Worm (Caenorhabditis elegans): ENCODE measurements around the gene mvk-1.
A peak's percentile ranks its signal among the peaks of the same experiment; 100 is the strongest.

mvk-1 gene

ce11 chrIII:6137431-6137830, 1.4 kb upstream of the mvk-1 start (continued):
- TF ChIP-seq K12H6.12 (tag; optimal IDR thresholded peaks at IDR 0.05): peak; percentile 64
- TF ChIP-seq madf-10 (tag; optimal IDR thresholded peaks at IDR 0.05): peak; percentile 43
- peak; percentile 17; the same call in 1 of the 2 replicates for TF ChIP-seq mcd-1 (GFP tag; IDR thresholded peaks at IDR 0.05)
- peak; percentile 69 for TF ChIP-seq chd-7 (tag; optimal IDR thresholded peaks at IDR 0.05)
- no peak for TF ChIP-seq attf-6 (GFP tag; IDR thresholded peaks at IDR 0.05)
- no peak for TF ChIP-seq nfya-1 (tag; optimal IDR thresholded peaks at IDR 0.05; ENCODE audit: borderline replicate concordance, insufficient read depth)
- TF ChIP-seq akir-1 (GFP tag; optimal IDR thresholded peaks at IDR 0.05): no peak
- no peak for TF ChIP-seq T26A5.8 (tag; optimal IDR thresholded peaks at IDR 0.05)
- TF ChIP-seq hmg-1.2 (GFP tag; IDR thresholded peaks at IDR 0.05): peak; percentile 40; the same call in 1 of the 2 replicates
- TF ChIP-seq lsy-27 (tag; optimal IDR thresholded peaks at IDR 0.05; ENCODE audit: borderline replicate concordance, insufficient read depth): no peak
- TF ChIP-seq nfyb-1 (GFP tag; IDR thresholded peaks at IDR 0.05): peak; percentile 61; the same call in 1 of the 2 replicates
- TF ChIP-seq ztf-26 (tag; optimal IDR thresholded peaks at IDR 0.05): no peak
- TF ChIP-seq nhr-90 (tag; optimal IDR thresholded peaks at IDR 0.05): no peak
- no peak for TF ChIP-seq ekl-4 (GFP tag; IDR thresholded peaks at IDR 0.05)
- no peak for TF ChIP-seq B0035.1 (tag; optimal IDR thresholded peaks at IDR 0.05)
- peak; percentile 36 for TF ChIP-seq atf-7 (tag; optimal IDR thresholded peaks at IDR 0.05)
- no peak for TF ChIP-seq sptf-2 (GFP tag; optimal IDR thresholded peaks at IDR 0.05)
- no peak for TF ChIP-seq rcor-1 (GFP tag; IDR thresholded peaks at IDR 0.05)

- no peak for TF ChIP-seq zim-3 (tag; optimal IDR thresholded peaks at IDR 0.05)
- TF ChIP-seq lin-54 (GFP tag; optimal IDR thresholded peaks at IDR 0.05): no peak
- peak; percentile 15 for TF ChIP-seq somi-1 (GFP tag; optimal IDR thresholded peaks at IDR 0.05)
- peak; percentile 1 for TF ChIP-seq chd-7 (tag; optimal IDR thresholded peaks at IDR 0.05)
- no peak for TF ChIP-seq mxl-1 (tag; optimal IDR thresholded peaks at IDR 0.05)
- no peak for TF ChIP-seq nfyb-1 (GFP tag; IDR thresholded peaks at IDR 0.05)
- TF ChIP-seq B0261.1 (tag; optimal IDR thresholded peaks at IDR 0.05): no peak
- TF ChIP-seq cebp-1 (GFP tag; IDR thresholded peaks at IDR 0.05): no peak
- TF ChIP-seq cebp-1 (tag; optimal IDR thresholded peaks at IDR 0.05): peak; percentile 17
- TF ChIP-seq die-1 (tag; optimal IDR thresholded peaks at IDR 0.05): peak; percentile 4
- 0 out of 2 replicates have a peak, but pooled peaks have one; percentile 28 for TF ChIP-seq mcd-1 (GFP tag; IDR thresholded peaks at IDR 0.05)
- no peak for TF ChIP-seq hmg-20 (GFP tag; IDR thresholded peaks at IDR 0.05)
- TF ChIP-seq hsf-1 (GFP tag; IDR thresholded peaks at IDR 0.05): no peak
- TF ChIP-seq C06A6.2 (GFP tag; conservative IDR thresholded peaks at IDR 0.05): no peak
- TF ChIP-seq ztf-28 (GFP tag; IDR thresholded peaks at IDR 0.05): no peak
- no peak for TF ChIP-seq let-607 (tag; optimal IDR thresholded peaks at IDR 0.05)
- TF ChIP-seq egrh-3 (GFP tag; IDR thresholded peaks at IDR 0.05): peak; percentile 49; the same call in 1 of the 2 replicates
- TF ChIP-seq zfh-2 (GFP tag; conservative IDR thresholded peaks at IDR 0.05): peak; percentile 96
- no peak for TF ChIP-seq snpc-4 (GFP tag; optimal IDR thresholded peaks at IDR 0.05)
- peak in 1 of 4 experiments; percentile 28 for TF ChIP-seq snpc-4 (tag; optimal IDR thresholded peaks at IDR 0.05)
- TF ChIP-seq K12H6.12 (tag; optimal IDR thresholded peaks at IDR 0.05): no peak
Observed at ce11 chrIII:6135211-6135610, 867 bp downstream of the mvk-1 start.

- TF ChIP-seq rcor-1 (GFP tag; IDR thresholded peaks at IDR 0.05) (no peak), lir-1 (GFP tag; conservative IDR thresholded peaks at IDR 0.05) (no peak), hmg-20 (GFP tag; IDR thresholded peaks at IDR 0.05) (no peak), nhr-80 (tag; optimal IDR thresholded peaks at IDR 0.05) (peak; percentile 13), zim-3 (tag; optimal IDR thresholded peaks at IDR 0.05) (no peak), snpc-1.3 (tag; optimal IDR thresholded peaks at IDR 0.05; ENCODE audit: insufficient read depth) (no peak), gei-17 (GFP tag; optimal IDR thresholded peaks at IDR 0.05) (no peak), ceh-40 (GFP tag; IDR thresholded peaks at IDR 0.05) (no peak)
Observed at ce11 chrIII:6134111-6134510, 2.0 kb downstream of the mvk-1 start.
